Fruit fly (Drosophila melanogaster) whole organism: Measurements from ENCODE around the gene CG17187.
A peak's percentile ranks its signal among the peaks of the same experiment; 100 is the strongest.

ENCODE experiments used
- CG8478 ChIP-seq: fragments of >200 bp; optimal IDR thresholded peaks from 2 replicates; lab custom pipeline; 2018; ENCODE audit warnings: inconsistent platforms
- Dll ChIP-seq: fragments of >200 bp; optimal IDR thresholded peaks from 2 replicates; lab custom pipeline; 2017
- EcR ChIP-seq, 2 experiments: fragments of >200 bp; optimal IDR thresholded peaks; 2 replicates each; lab custom pipeline; 2017; ENCODE audit warnings: missing biosample characterization in 2 of 2, missing genetic modification characterization in 2 of 2, missing genetic modification reagents in 2 of 2
- pan ChIP-seq: fragments of >200 bp; optimal IDR thresholded peaks from 2 replicates; lab custom pipeline; 2017
- psq ChIP-seq: fragments of >200 bp; optimal IDR thresholded peaks from 2 replicates; lab custom pipeline; 2017
- usp ChIP-seq: fragments of >200 bp; optimal IDR thresholded peaks from 2 replicates; lab custom pipeline; 2017; ENCODE audit warnings: missing biosample characterization, missing genetic modification characterization, mixed read lengths

Gene CG17187

dm6 chr3R:11221437-11222230 is 10.0 kb downstream of the CG17187 start, which contains the start of the genes CG6693 and RpL3:
TSS of gene CG6693 (minus strand) at chr3R:11221639.
TSS of gene RpL3 (plus strand) at chr3R:11221894.
- TF ChIP-seq EcR (GFP tag; optimal IDR thresholded peaks at IDR 0.05; lab: Kevin White, UChicago), result no peak
- TF ChIP-seq pan (lab: Kevin White, UChicago), result no peak
- no peak for TF ChIP-seq CG8478 (lab: Kevin White, UChicago)
- TF ChIP-seq Dll (lab: Kevin White, UChicago), result no peak
- no peak for TF ChIP-seq usp (GFP tag; lab: Kevin White, UChicago)
- no peak for TF ChIP-seq psq (lab: Kevin White, UChicago)

- TF ChIP-seq usp (GFP tag; lab: Kevin White, UChicago), result no peak
- TF ChIP-seq psq (lab: Kevin White, UChicago), result no peak
- no peak for TF ChIP-seq CG8478 (lab: Kevin White, UChicago)
- TF ChIP-seq EcR (GFP tag; optimal IDR thresholded peaks at IDR 0.05; lab: Kevin White, UChicago), result no peak
- TF ChIP-seq pan (lab: Kevin White, UChicago), result no peak
- TF ChIP-seq Dll (lab: Kevin White, UChicago), result no peak
These were observed 11.8 kb downstream of the CG17187 start, which contains the start of gene CG6689 for dm6 chr3R:11219883-11220282. TSS of gene CG6689 (minus strand) at chr3R:11220064.

DNA sequence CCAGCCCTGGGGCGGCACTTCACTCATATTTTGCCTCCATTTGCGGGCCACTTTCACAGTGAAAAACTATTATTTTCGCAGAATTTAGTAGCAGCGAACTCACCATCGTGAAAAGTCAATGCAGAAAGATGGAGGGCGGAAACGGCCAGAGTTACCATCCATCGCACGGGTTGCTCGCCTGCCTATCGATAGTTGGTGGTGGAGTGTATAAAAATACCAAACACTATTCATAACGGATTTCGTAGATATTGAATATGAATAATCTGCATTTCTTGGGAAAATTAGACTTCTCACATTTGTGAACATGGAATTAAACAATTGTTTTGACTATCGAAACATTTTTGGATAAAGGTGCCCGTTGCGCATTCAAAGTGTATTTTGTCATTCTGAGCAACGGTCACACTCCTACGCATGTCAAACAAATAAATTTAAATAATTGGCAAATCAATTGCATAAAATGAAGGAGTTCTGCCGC is 15.5 kb downstream of the CG17187 start, which contains the start of the genes RpS25 and CG4820:
RpS25 (minus strand) TSS at position 132 of the 475 bp plus-strand sequence.
CG4820 (plus strand) TSS at position 380 of the 475 bp plus-strand sequence.
- no peak for TF ChIP-seq Dll (lab: Kevin White, UChicago)
- TF ChIP-seq pan (lab: Kevin White, UChicago), result no peak
- TF ChIP-seq EcR (GFP tag; optimal IDR thresholded peaks at IDR 0.05; lab: Kevin White, UChicago), result no peak
- no peak for TF ChIP-seq psq (lab: Kevin White, UChicago)
- TF ChIP-seq usp (GFP tag; lab: Kevin White, UChicago), result no peak

DNA sequence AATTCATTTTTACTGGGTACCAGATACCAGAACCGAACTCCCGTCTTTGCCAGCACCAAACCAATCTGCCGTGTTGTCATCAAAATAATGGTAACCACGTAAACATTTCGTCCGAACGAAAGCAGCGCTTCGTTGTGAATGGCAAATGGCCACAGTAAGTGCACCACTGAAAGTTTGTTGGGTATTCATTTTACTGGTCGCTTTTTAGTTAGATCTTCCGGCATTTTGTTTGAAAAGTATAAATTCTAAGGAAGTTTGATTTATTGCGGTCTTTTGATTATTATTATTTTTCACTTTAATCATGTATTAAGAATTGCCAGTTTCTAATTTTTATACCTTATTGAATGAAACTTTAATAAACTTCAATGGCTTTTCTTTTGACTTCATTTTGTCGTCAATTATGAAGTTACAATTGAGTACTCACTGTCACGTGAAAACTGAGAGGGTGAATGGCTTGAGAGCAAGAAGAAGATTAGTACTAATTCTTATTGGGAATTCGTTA is 17.2 kb downstream of the CG17187 start, which contains the start of gene ZnT86D:
ZnT86D (minus strand) TSS at position 91 of the 502 bp plus-strand sequence.
- TF ChIP-seq CG8478 (lab: Kevin White, UChicago), result no peak
- no peak for TF ChIP-seq psq (lab: Kevin White, UChicago)
- TF ChIP-seq EcR (GFP tag; optimal IDR thresholded peaks at IDR 0.05; lab: Kevin White, UChicago), result no peak
- TF ChIP-seq pan (lab: Kevin White, UChicago), result no peak
- no peak for TF ChIP-seq usp (GFP tag; lab: Kevin White, UChicago)
- no peak for TF ChIP-seq Dll (lab: Kevin White, UChicago)

- no peak for TF ChIP-seq pan (lab: Kevin White, UChicago)
These were observed 20.2 kb downstream of the CG17187 start for dm6 chr3R:11211291-11212061.

- no peak for TF ChIP-seq pan (lab: Kevin White, UChicago)
- TF ChIP-seq Dll (lab: Kevin White, UChicago), result no peak
- no peak for TF ChIP-seq EcR (GFP tag; optimal IDR thresholded peaks at IDR 0.05; lab: Kevin White, UChicago)
- no peak for TF ChIP-seq psq (lab: Kevin White, UChicago)
These were observed 21.8 kb downstream of the CG17187 start, which contains the start of the genes SdhC and Tctp for dm6 chr3R:11209801-11210402. TSS of gene SdhC (minus strand) at chr3R:11209849. TSS of gene Tctp (plus strand) at chr3R:11210247.

- TF ChIP-seq usp (GFP tag; lab: Kevin White, UChicago) (no peak), EcR (GFP tag; optimal IDR thresholded peaks at IDR 0.05; lab: Kevin White, UChicago) (no peak), CG8478 (lab: Kevin White, UChicago) (no peak), psq (lab: Kevin White, UChicago) (no peak), Dll (lab: Kevin White, UChicago) (no peak), pan (lab: Kevin White, UChicago) (no peak)
These were observed 22.8 kb downstream of the CG17187 start for dm6 chr3R:11208766-11209331.

- no peak for TF ChIP-seq usp (GFP tag; lab: Kevin White, UChicago)
- TF ChIP-seq pan (lab: Kevin White, UChicago), result peak; percentile 88
These were observed 30.7 kb downstream of the CG17187 start for dm6 chr3R:11200885-11201421.

DNA sequence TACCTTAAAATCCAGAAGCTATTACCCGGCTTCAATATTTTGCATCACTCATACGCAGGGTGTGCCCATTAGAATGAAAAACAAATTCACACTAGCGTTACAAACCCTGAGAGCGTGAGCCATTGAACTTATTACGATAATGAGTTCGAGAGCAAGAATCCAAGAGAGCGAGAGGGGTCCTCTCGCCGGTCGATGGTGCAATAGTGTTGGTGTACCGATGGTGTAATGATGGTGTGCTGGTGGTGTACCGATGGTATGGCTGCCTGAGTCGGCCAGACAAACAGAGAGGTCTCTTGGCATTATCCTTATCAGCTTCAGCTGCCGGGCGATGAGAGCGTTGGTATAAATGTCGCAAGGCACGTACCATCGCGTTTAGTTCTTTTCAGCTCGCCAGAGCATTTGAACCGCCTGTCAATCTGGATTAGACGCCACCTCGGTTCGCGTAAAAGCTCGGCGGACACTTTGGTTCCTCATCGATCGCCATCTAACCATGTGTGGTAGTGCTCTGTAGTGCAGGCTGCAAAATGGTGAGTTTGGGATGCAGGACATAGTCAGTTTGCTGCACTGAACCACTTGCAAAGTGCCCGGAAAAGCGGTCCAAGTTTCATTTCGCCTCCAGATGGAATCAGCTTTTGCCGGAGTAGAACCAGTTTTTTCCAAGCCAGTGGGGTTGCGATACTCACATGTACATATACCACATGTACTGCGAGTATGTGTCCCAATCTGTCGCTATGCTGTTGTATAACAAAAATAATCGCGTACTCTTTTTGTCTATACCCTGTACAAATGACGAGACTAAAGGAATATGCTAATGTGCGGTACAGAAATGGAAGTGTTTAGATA is 31.4 kb downstream of the CG17187 start:
- TF ChIP-seq EcR (GFP tag; optimal IDR thresholded peaks at IDR 0.05; lab: Kevin White, UChicago), result peak in 1 of 2 experiments; percentile 74
- no peak for TF ChIP-seq psq (lab: Kevin White, UChicago)
